Worm (Caenorhabditis elegans) whole organism, late embryonic: Measurements from ENCODE around the gene nhr-283.

ENCODE experiments used
- C08G9.2 ChIP-seq: sonication (generic microtip); optimal IDR thresholded peaks from 2 replicates; lab custom pipeline; 2016; ENCODE audit warnings: mild to moderate bottlenecking, missing genetic modification characterization, moderate library complexity, missing compliant biosample characterization
- K02D7.2 ChIP-seq: sonication (generic microtip); optimal IDR thresholded peaks from 2 replicates; lab custom pipeline; 2017; ENCODE audit warnings: mild to moderate bottlenecking, missing genetic modification characterization, missing compliant biosample characterization
- K09A11.1 ChIP-seq: sonication (generic microtip); optimal IDR thresholded peaks from 2 replicates; lab custom pipeline; 2017; ENCODE audit warnings: antibody characterized with exemption, mild to moderate bottlenecking, missing genetic modification characterization, missing compliant biosample characterization; ENCODE audit not compliant: insufficient read depth
- T23F11.4 ChIP-seq: fragments of 200-800 bp; sonication (Bioruptor generic); optimal IDR thresholded peaks from 2 replicates; lab custom pipeline; 2018; ENCODE audit warnings: mild to moderate bottlenecking, missing genetic modification characterization, missing compliant biosample characterization
- Y22D7AL.16 ChIP-seq: sonication (generic microtip); optimal IDR thresholded peaks from 2 replicates; lab custom pipeline; 2016; ENCODE audit warnings: missing genetic modification characterization, missing compliant biosample characterization
- ahr-1 ChIP-seq: sonication (generic microtip); optimal IDR thresholded peaks from 2 replicates; lab custom pipeline; 2016; ENCODE audit warnings: missing genetic modification characterization, missing compliant biosample characterization
- ama-1 ChIP-seq: fragments of 150-350 bp; optimal IDR thresholded peaks from 2 replicates; lab custom pipeline; 2014
- ceh-14 ChIP-seq: sonication (generic microtip); optimal IDR thresholded peaks from 2 replicates; lab custom pipeline; 2016; ENCODE audit warnings: missing genotype, missing genetic modification characterization, missing compliant biosample characterization
- ceh-18 ChIP-seq: sonication (generic microtip); optimal IDR thresholded peaks from 2 replicates; lab custom pipeline; 2016; ENCODE audit warnings: missing genetic modification characterization, missing compliant biosample characterization
- ceh-22 ChIP-seq: sonication (generic microtip); optimal IDR thresholded peaks from 2 replicates; lab custom pipeline; 2017; ENCODE audit warnings: missing biosample characterization, missing genetic modification characterization
- ceh-24 ChIP-seq: sonication (generic microtip); optimal IDR thresholded peaks from 2 replicates; lab custom pipeline; 2016; ENCODE audit warnings: mild to moderate bottlenecking, missing genetic modification characterization, missing compliant biosample characterization
- ceh-30 ChIP-seq: fragments of 150-350 bp; optimal IDR thresholded peaks from 2 replicates; lab custom pipeline; 2014; ENCODE audit warnings: missing biosample characterization, missing genetic modification characterization
- ceh-31 ChIP-seq: sonication (generic microtip); optimal IDR thresholded peaks from 2 replicates; lab custom pipeline; 2016; ENCODE audit warnings: missing genetic modification characterization, missing compliant biosample characterization
- ceh-6 ChIP-seq: fragments of 200-800 bp; sonication (Bioruptor generic); optimal IDR thresholded peaks from 2 replicates; lab custom pipeline; 2018; ENCODE audit warnings: mild to moderate bottlenecking, missing genetic modification characterization, missing compliant biosample characterization
- fkh-10 ChIP-seq: fragments of 150-350 bp; optimal IDR thresholded peaks from 2 replicates; lab custom pipeline; 2014; ENCODE audit warnings: missing biosample characterization, missing genetic modification reagents, missing genetic modification characterization
- fkh-6 ChIP-seq: sonication (generic microtip); optimal IDR thresholded peaks from 2 replicates; lab custom pipeline; 2016; ENCODE audit warnings: missing genetic modification characterization, missing compliant biosample characterization
- gmeb-2 ChIP-seq: sonication (generic microtip); optimal IDR thresholded peaks from 2 replicates; lab custom pipeline; 2016; ENCODE audit warnings: missing genetic modification characterization, inconsistent platforms, missing compliant biosample characterization
- hlh-13 ChIP-seq: fragments of 200-800 bp; sonication (Bioruptor generic); optimal IDR thresholded peaks from 2 replicates; lab custom pipeline; 2018; ENCODE audit warnings: mild to moderate bottlenecking, missing genetic modification characterization, missing compliant biosample characterization
- hlh-6 ChIP-seq: sonication (generic microtip); optimal IDR thresholded peaks from 2 replicates; lab custom pipeline; 2016; ENCODE audit warnings: missing genotype, missing genetic modification characterization, missing compliant biosample characterization
- hlh-8 ChIP-seq: sonication (generic microtip); optimal IDR thresholded peaks from 2 replicates; lab custom pipeline; 2016; ENCODE audit warnings: missing genotype, missing genetic modification characterization, missing compliant biosample characterization
- lim-6 ChIP-seq: sonication (generic microtip); optimal IDR thresholded peaks from 2 replicates; lab custom pipeline; 2016; ENCODE audit warnings: missing genetic modification characterization, missing compliant biosample characterization
- lin-11 ChIP-seq: fragments of 200-800 bp; sonication (Bioruptor generic); optimal IDR thresholded peaks from 2 replicates; lab custom pipeline; 2018; ENCODE audit warnings: mild to moderate bottlenecking, missing genetic modification characterization, missing compliant biosample characterization
- madf-2 ChIP-seq: sonication (generic microtip); optimal IDR thresholded peaks from 2 replicates; lab custom pipeline; 2017; ENCODE audit warnings: missing genetic modification characterization, missing compliant biosample characterization
- mec-3 ChIP-seq: sonication (generic microtip); optimal IDR thresholded peaks from 2 replicates; lab custom pipeline; 2016; ENCODE audit warnings: borderline replicate concordance, missing genetic modification characterization, missing compliant biosample characterization
- nfya-1 ChIP-seq: sonication (generic microtip); optimal IDR thresholded peaks from 2 replicates; lab custom pipeline; 2017; ENCODE audit warnings: missing genetic modification characterization, mild to moderate bottlenecking, missing compliant biosample characterization, antibody characterized with exemption, moderate library complexity
- nhr-11 ChIP-seq: fragments of 150-350 bp; optimal IDR thresholded peaks from 2 replicates; lab custom pipeline; 2014; ENCODE audit warnings: missing biosample characterization, missing genetic modification characterization
- npax-4 ChIP-seq: sonication (generic microtip); optimal IDR thresholded peaks from 2 replicates; lab custom pipeline; 2016; ENCODE audit warnings: missing genetic modification characterization, missing compliant biosample characterization
- odd-2 ChIP-seq: sonication (generic microtip); optimal IDR thresholded peaks from 2 replicates; lab custom pipeline; 2017; ENCODE audit warnings: antibody characterized with exemption, mild to moderate bottlenecking, missing genetic modification characterization, missing compliant biosample characterization
- pag-3 ChIP-seq: sonication (generic microtip); optimal IDR thresholded peaks from 2 replicates; lab custom pipeline; 2016; ENCODE audit warnings: missing compliant biosample characterization, missing genetic modification characterization, borderline replicate concordance
- pat-9 ChIP-seq: fragments of 200-800 bp; sonication (Bioruptor generic); optimal IDR thresholded peaks from 2 replicates; lab custom pipeline; 2018; ENCODE audit warnings: mild to moderate bottlenecking, missing genetic modification characterization, moderate library complexity, missing compliant biosample characterization
- pax-1 ChIP-seq: fragments of 150-350 bp; optimal IDR thresholded peaks from 2 replicates; lab custom pipeline; 2014; ENCODE audit warnings: missing biosample characterization, missing genetic modification characterization
- pha-2 ChIP-seq: sonication (generic microtip); optimal IDR thresholded peaks from 2 replicates; lab custom pipeline; 2017; ENCODE audit warnings: mild to moderate bottlenecking, missing genetic modification characterization, missing compliant biosample characterization
- pha-4 ChIP-seq: fragments of 150-350 bp; optimal IDR thresholded peaks from 2 replicates; lab custom pipeline; 2018; ENCODE audit warnings: missing biosample characterization, missing genetic modification reagents, missing genetic modification characterization
- pqm-1 ChIP-seq: sonication (generic microtip); optimal IDR thresholded peaks from 2 replicates; lab custom pipeline; 2016; ENCODE audit warnings: missing genetic modification characterization, missing compliant biosample characterization
- pros-1 ChIP-seq: fragments of 150-350 bp; optimal IDR thresholded peaks from 2 replicates; lab custom pipeline; 2014; ENCODE audit warnings: missing biosample characterization, missing genetic modification reagents, missing genetic modification characterization
- rnt-1 ChIP-seq: sonication (generic microtip); optimal IDR thresholded peaks from 2 replicates; lab custom pipeline; 2016; ENCODE audit warnings: missing genetic modification characterization, missing compliant biosample characterization
- sdc-2 ChIP-seq: sonication (generic microtip); optimal IDR thresholded peaks from 2 replicates; lab custom pipeline; 2016; ENCODE audit warnings: missing genotype, missing genetic modification characterization, missing compliant biosample characterization
- sox-4 ChIP-seq: sonication (generic microtip); optimal IDR thresholded peaks from 2 replicates; lab custom pipeline; 2017; ENCODE audit warnings: mild to moderate bottlenecking, missing genetic modification characterization, inconsistent platforms, missing compliant biosample characterization
- tbx-2 ChIP-seq: sonication (generic microtip); optimal IDR thresholded peaks from 2 replicates; lab custom pipeline; 2016; ENCODE audit warnings: missing genetic modification characterization, missing compliant biosample characterization
- unc-55 ChIP-seq: sonication (generic microtip); optimal IDR thresholded peaks from 2 replicates; lab custom pipeline; 2017; ENCODE audit warnings: missing biosample characterization, missing genetic modification reagents, missing genetic modification characterization
- unc-86 ChIP-seq: sonication (generic microtip); optimal IDR thresholded peaks from 2 replicates; lab custom pipeline; 2016; ENCODE audit warnings: missing genetic modification characterization, missing compliant biosample characterization
- zip-5 ChIP-seq: sonication (generic microtip); optimal IDR thresholded peaks from 2 replicates; lab custom pipeline; 2016; ENCODE audit warnings: missing genetic modification characterization, missing compliant biosample characterization
- ztf-16 ChIP-seq: sonication (generic microtip); optimal IDR thresholded peaks from 2 replicates; lab custom pipeline; 2017; ENCODE audit warnings: missing genetic modification characterization, missing compliant biosample characterization

Gene nhr-283

ce11 chrV:15766122-15766594 lies 10.4 kb downstream of the nhr-283 start, which contains the start of the genes haf-3 and F57A10.2 (continued):
- TF ChIP-seq unc-86 (tag; lab: Kevin White, UChicago) (peak; percentile 46), sox-4 (no peak), pros-1 (tag; lab: Kevin White, UChicago) (no peak), K09A11.1 (tag; lab: Kevin White, UChicago) (no peak), C08G9.2 (tag; lab: Kevin White, UChicago) (no peak), rnt-1 (tag; lab: Kevin White, UChicago) (no peak), npax-4 (tag; lab: Kevin White, UChicago) (no peak), mec-3 (no peak), pqm-1 (tag; lab: Kevin White, UChicago) (no peak), hlh-6 (tag; lab: Kevin White, UChicago) (no peak), T23F11.4 (GFP tag; lab: Kevin White, UChicago) (no peak), ahr-1 (no peak), fkh-6 (no peak), odd-2 (tag; lab: Kevin White, UChicago) (no peak), madf-2 (tag; lab: Kevin White, UChicago) (no peak), tbx-2 (tag; lab: Kevin White, UChicago) (no peak), ceh-6 (GFP tag; lab: Kevin White, UChicago) (no peak), pag-3 (tag; lab: Kevin White, UChicago) (no peak), hlh-13 (GFP tag; lab: Kevin White, UChicago) (no peak), pha-4 (tag; lab: Kevin White, UChicago) (no peak), fkh-10 (GFP tag; lab: Kevin White, UChicago) (no peak), ceh-18 (tag; lab: Kevin White, UChicago) (peak; percentile 32), gmeb-2 (peak; percentile 8), ceh-14 (tag; lab: Kevin White, UChicago) (no peak)

- TF ChIP-seq K02D7.2 (no peak), zip-5 (no peak), gmeb-2 (no peak), nfya-1 (tag; lab: Kevin White, UChicago) (no peak), nhr-11 (tag; lab: Kevin White, UChicago) (no peak), unc-86 (tag; lab: Kevin White, UChicago) (no peak), ztf-16 (tag; lab: Kevin White, UChicago) (no peak), hlh-8 (tag; lab: Kevin White, UChicago) (no peak), pqm-1 (tag; lab: Kevin White, UChicago) (no peak), pat-9 (tag; lab: Kevin White, UChicago) (no peak), ceh-18 (tag; lab: Kevin White, UChicago) (no peak), rnt-1 (tag; lab: Kevin White, UChicago) (no peak), fkh-10 (GFP tag; lab: Kevin White, UChicago) (no peak)
Observed at ce11 chrV:15758449-15758848, 18.1 kb downstream of the nhr-283 start, which contains the start of gene str-9. Gene str-9 (plus strand): TSS chrV:15758749.

ce11 chrV:15757645-15758044 lies 18.9 kb downstream of the nhr-283 start:
- TF ChIP-seq hlh-8 (tag; lab: Kevin White, UChicago) (no peak), pha-2 (tag; lab: Kevin White, UChicago) (no peak), Y22D7AL.16 (no peak), pha-4 (tag; lab: Kevin White, UChicago) (no peak), ama-1 (lab: Kevin White, UChicago) (no peak), ceh-22 (tag; lab: Kevin White, UChicago) (no peak), lim-6 (tag; lab: Kevin White, UChicago) (no peak), ceh-31 (tag; lab: Kevin White, UChicago) (no peak), pax-1 (tag; lab: Kevin White, UChicago) (no peak), unc-55 (no peak), T23F11.4 (GFP tag; lab: Kevin White, UChicago) (no peak), pag-3 (tag; lab: Kevin White, UChicago) (no peak), ceh-30 (no peak), lin-11 (tag; lab: Kevin White, UChicago) (no peak), ceh-24 (tag; lab: Kevin White, UChicago) (no peak), pros-1 (tag; lab: Kevin White, UChicago) (no peak), sdc-2 (tag; lab: Kevin White, UChicago) (no peak)
- TF ChIP-seq, all 69 proteins: peak for 0
